ENCODE assay signal across 7 worm cellular contexts in genomic region chrIV:11854777-11855176, ce11.
TF ChIP-seq lines count a peak whose summit lies in the region.

Gene tag-30, minus strand, starts transcription at chrIV:11855159.

TF ChIP-seq in whole organism, L1 larva, 84 proteins besides CTCF, POLR2A, EP300 and RAD21 (continues in another document):
- TF ChIP-seq mdl-1 (tag; optimal IDR thresholded peaks at IDR 0.05; lab: Kevin White, UChicago), result no peak
- no peak for TF ChIP-seq elt-2 (tag; optimal IDR thresholded peaks at IDR 0.05; lab: Kevin White, UChicago)
- no peak for TF ChIP-seq C04F5.9 (tag; optimal IDR thresholded peaks at IDR 0.05; lab: Kevin White, UChicago)
- TF ChIP-seq skn-1 (tag; optimal IDR thresholded peaks at IDR 0.05; lab: Kevin White, UChicago), result no peak
- peak; percentile 53 to 77 for TF ChIP-seq lin-35 (GFP tag; optimal IDR thresholded peaks at IDR 0.05; lab: Kevin White, UChicago)
- no peak for TF ChIP-seq ceh-88 (GFP tag; IDR thresholded peaks at IDR 0.05; lab: Robert Waterston, UW)
- TF ChIP-seq ceh-82 (tag; optimal IDR thresholded peaks at IDR 0.05; lab: Kevin White, UChicago), result peak in 1 of 3 experiments; percentile 26
- no peak for TF ChIP-seq C34B4.2 (tag; optimal IDR thresholded peaks at IDR 0.05; lab: Kevin White, UChicago)
- peak; percentile 54 to 61 for TF ChIP-seq efl-1 (optimal IDR thresholded peaks at IDR 0.05; lab: Kevin White, UChicago)
- TF ChIP-seq efl-1 (GFP tag; optimal IDR thresholded peaks at IDR 0.05 in 1 of 2; lab: Kevin White, UChicago), result peak; percentile 57 to 87
- peak; percentile 19 for TF ChIP-seq irx-1 (tag; optimal IDR thresholded peaks at IDR 0.05; lab: Kevin White, UChicago)
- no peak for TF ChIP-seq fkh-10 (GFP tag; optimal IDR thresholded peaks at IDR 0.05; lab: Kevin White, UChicago)
- TF ChIP-seq lir-3 (tag; optimal IDR thresholded peaks at IDR 0.05; lab: Kevin White, UChicago; ENCODE audit: poor library complexity), result no peak

TF ChIP-seq in whole organism, L2 larva, 48 proteins besides CTCF, POLR2A, EP300 and RAD21:
- TF ChIP-seq egl-27 (tag; optimal IDR thresholded peaks at IDR 0.05; lab: Kevin White, UChicago), result no peak
- TF ChIP-seq sma-3 (GFP tag; optimal IDR thresholded peaks at IDR 0.05; lab: Kevin White, UChicago), result peak; percentile 41
- peak; percentile 15 for TF ChIP-seq nhr-21 (tag; optimal IDR thresholded peaks at IDR 0.05; lab: Kevin White, UChicago)
- TF ChIP-seq dmd-4 (tag; optimal IDR thresholded peaks at IDR 0.05; lab: Kevin White, UChicago), result no peak
- TF ChIP-seq lin-13 (GFP tag; optimal IDR thresholded peaks at IDR 0.05; lab: Kevin White, UChicago), result peak; percentile 69
- TF ChIP-seq C34F6.9 (tag; optimal IDR thresholded peaks at IDR 0.05; lab: Kevin White, UChicago), result peak; percentile 84
- TF ChIP-seq unc-55 (GFP tag; optimal IDR thresholded peaks at IDR 0.05; lab: Kevin White, UChicago), result peak; percentile 40
- peak in 1 of 2 experiments; percentile 72 for TF ChIP-seq lsy-2 (tag; optimal IDR thresholded peaks at IDR 0.05; lab: Kevin White, UChicago)
- TF ChIP-seq F13H6.1 (tag; optimal IDR thresholded peaks at IDR 0.05; lab: Kevin White, UChicago), result peak; percentile 30
- peak; percentile 75 for TF ChIP-seq nhr-129 (tag; optimal IDR thresholded peaks at IDR 0.05; lab: Kevin White, UChicago)
- TF ChIP-seq blmp-1 (tag; optimal IDR thresholded peaks at IDR 0.05; lab: Kevin White, UChicago; ENCODE audit: insufficient read depth), result no peak
- no peak for TF ChIP-seq nhr-237 (tag; optimal IDR thresholded peaks at IDR 0.05; lab: Kevin White, UChicago)

TF ChIP-seq in whole organism, L3 larva, 47 proteins besides CTCF, POLR2A, EP300 and RAD21 (continues in another document):
- TF ChIP-seq ZK546.5 (tag; optimal IDR thresholded peaks at IDR 0.05; lab: Kevin White, UChicago) (no peak), mdl-1 (tag; optimal IDR thresholded peaks at IDR 0.05; lab: Kevin White, UChicago) (no peak), lin-15B (tag; optimal IDR thresholded peaks at IDR 0.05; lab: Kevin White, UChicago) (peak; percentile 72), nhr-12 (tag; optimal IDR thresholded peaks at IDR 0.05; lab: Kevin White, UChicago) (no peak), egl-27 (tag; optimal IDR thresholded peaks at IDR 0.05; lab: Kevin White, UChicago) (no peak), nhr-67 (tag; optimal IDR thresholded peaks at IDR 0.05; lab: Kevin White, UChicago) (no peak), ceh-28 (tag; optimal IDR thresholded peaks at IDR 0.05; lab: Kevin White, UChicago) (no peak), nhr-23 (tag; optimal IDR thresholded peaks at IDR 0.05; lab: Kevin White, UChicago) (peak; percentile 13), elt-2 (tag; optimal IDR thresholded peaks at IDR 0.05; lab: Kevin White, UChicago) (peak; percentile 43), fkh-10 (GFP tag; optimal IDR thresholded peaks at IDR 0.05; lab: Kevin White, UChicago) (no peak), elt-3 (tag; optimal IDR thresholded peaks at IDR 0.05; lab: Kevin White, UChicago) (no peak), daf-12 (tag; optimal IDR thresholded peaks at IDR 0.05; lab: Kevin White, UChicago) (no peak), egl-5 (tag; optimal IDR thresholded peaks at IDR 0.05; lab: Kevin White, UChicago) (peak; percentile 86), ceh-16 (tag; optimal IDR thresholded peaks at IDR 0.05; lab: Kevin White, UChicago) (no peak), fkh-2 (tag; optimal IDR thresholded peaks at IDR 0.05; lab: Kevin White, UChicago) (no peak)

TF ChIP-seq in whole organism, L4 larva, 104 proteins besides CTCF, POLR2A, EP300 and RAD21 (continues in another document):
- TF ChIP-seq mdt-29 (GFP tag; IDR thresholded peaks at IDR 0.05; lab: Robert Waterston, UW) (no peak), aha-1 (tag; lab: Kevin White, UChicago) (no peak), ZK337.2 (GFP tag; IDR thresholded peaks at IDR 0.05; lab: Robert Waterston, UW) (no peak), lin-13 (GFP tag; optimal IDR thresholded peaks at IDR 0.05; lab: Kevin White, UChicago) (no peak), tra-1 (GFP tag; IDR thresholded peaks at IDR 0.05; lab: Robert Waterston, UW) (no peak), ceh-20 (GFP tag; IDR thresholded peaks at IDR 0.05; lab: Robert Waterston, UW) (no peak), nhr-11 (tag; optimal IDR thresholded peaks at IDR 0.05; lab: Kevin White, UChicago) (peak; percentile 39), dmd-6 (GFP tag; IDR thresholded peaks at IDR 0.05; lab: Robert Waterston, UW) (no peak), zip-11 (GFP tag; IDR thresholded peaks at IDR 0.05; lab: Robert Waterston, UW) (no peak), tag-97 (GFP tag; IDR thresholded peaks at IDR 0.05; lab: Robert Waterston, UW) (no peak), lim-7 (GFP tag; IDR thresholded peaks at IDR 0.05; lab: Robert Waterston, UW) (no peak), lsy-2 (tag; optimal IDR thresholded peaks at IDR 0.05; lab: Kevin White, UChicago) (peak in 1 of 2 experiments; percentile 74), ztf-7 (tag; optimal IDR thresholded peaks at IDR 0.05; lab: Kevin White, UChicago) (no peak), mes-2 (tag; optimal IDR thresholded peaks at IDR 0.05; lab: Kevin White, UChicago; ENCODE audit: poor library complexity, severe bottlenecking) (peak; percentile 60), lin-38 (GFP tag; IDR thresholded peaks at IDR 0.05; lab: Robert Waterston, UW) (peak; percentile 93)

TF ChIP-seq in whole organism, late embryonic, 69 proteins besides CTCF, POLR2A, EP300 and RAD21:
- TF ChIP-seq nhr-11 (tag; optimal IDR thresholded peaks at IDR 0.05; lab: Kevin White, UChicago), result no peak
- peak; percentile 22 for TF ChIP-seq nfya-1 (tag; optimal IDR thresholded peaks at IDR 0.05; lab: Kevin White, UChicago)
- peak; percentile 54 for TF ChIP-seq ceh-34 (tag; optimal IDR thresholded peaks at IDR 0.05; lab: Kevin White, UChicago)
- peak; percentile 41 for TF ChIP-seq tbx-2 (tag; optimal IDR thresholded peaks at IDR 0.05; lab: Kevin White, UChicago)
- peak; percentile 66 for TF ChIP-seq hlh-30 (tag; optimal IDR thresholded peaks at IDR 0.05; lab: Kevin White, UChicago; ENCODE audit: insufficient read depth)
- no peak for TF ChIP-seq eyg-1 (tag; optimal IDR thresholded peaks at IDR 0.05; lab: Kevin White, UChicago)
- TF ChIP-seq unc-42 (tag; optimal IDR thresholded peaks at IDR 0.05; lab: Kevin White, UChicago), result peak; percentile 59
- no peak for TF ChIP-seq ahr-1 (tag; optimal IDR thresholded peaks at IDR 0.05; lab: Kevin White, UChicago)
- peak; percentile 62 for TF ChIP-seq ceh-31 (tag; optimal IDR thresholded peaks at IDR 0.05; lab: Kevin White, UChicago)
- TF ChIP-seq K09A11.1 (tag; optimal IDR thresholded peaks at IDR 0.05; lab: Kevin White, UChicago; ENCODE audit: insufficient read depth), result no peak

TF ChIP-seq in whole organism, mixed stage, embryonic, 35 proteins besides CTCF, POLR2A, EP300 and RAD21:
- TF ChIP-seq sptf-1 (tag; optimal IDR thresholded peaks at IDR 0.05; lab: Kevin White, UChicago), result peak; percentile 24
- TF ChIP-seq flh-1 (GFP tag; optimal IDR thresholded peaks at IDR 0.05; lab: Kevin White, UChicago), result no peak
- peak; percentile 75 for TF ChIP-seq ces-1 (GFP tag; optimal IDR thresholded peaks at IDR 0.05; lab: Kevin White, UChicago)
- no peak for TF ChIP-seq snpc-4 (tag; optimal IDR thresholded peaks at IDR 0.05; lab: Kevin White, UChicago)
- peak; percentile 60 for TF ChIP-seq mep-1 (tag; optimal IDR thresholded peaks at IDR 0.05; lab: Kevin White, UChicago)
- TF ChIP-seq pha-4 (tag; optimal IDR thresholded peaks at IDR 0.05; lab: Kevin White, UChicago), result peak; percentile 81
- TF ChIP-seq hlh-1 (tag; optimal IDR thresholded peaks at IDR 0.05; lab: Kevin White, UChicago), result peak; percentile 29
- peak; percentile 8 for TF ChIP-seq drap-1 (GFP tag; optimal IDR thresholded peaks at IDR 0.05; lab: Kevin White, UChicago)
- TF ChIP-seq lsy-2 (tag; optimal IDR thresholded peaks at IDR 0.05; lab: Kevin White, UChicago), result peak; percentile 2
- peak; percentile 34 for TF ChIP-seq ceh-39 (tag; optimal IDR thresholded peaks at IDR 0.05; lab: Kevin White, UChicago)

TF ChIP-seq in whole organism, young adult, 124 proteins besides CTCF, POLR2A, EP300 and RAD21 (continues in another document):
- TF ChIP-seq cebp-2 (GFP tag; IDR thresholded peaks at IDR 0.05; lab: Robert Waterston, UW) (no peak), F10E7.11 (tag; optimal IDR thresholded peaks at IDR 0.05; lab: Kevin White, UChicago) (no peak), egl-44 (GFP tag; IDR thresholded peaks at IDR 0.05; lab: Robert Waterston, UW) (no peak), Y53F4B.3 (GFP tag; IDR thresholded peaks at IDR 0.05; lab: Robert Waterston, UW) (no peak), snpc-1.1 (tag; optimal IDR thresholded peaks at IDR 0.05; lab: Kevin White, UChicago; ENCODE audit: insufficient read depth) (no peak), nhr-179 (tag; optimal IDR thresholded peaks at IDR 0.05; lab: Kevin White, UChicago) (no peak), Y56A3A.18 (GFP tag; IDR thresholded peaks at IDR 0.05; lab: Robert Waterston, UW) (no peak), Y95B8A.8 (GFP tag; IDR thresholded peaks at IDR 0.05; lab: Robert Waterston, UW) (no peak), cebp-1 (GFP tag; IDR thresholded peaks at IDR 0.05; lab: Robert Waterston, UW) (no peak), cebp-1 (tag; optimal IDR thresholded peaks at IDR 0.05; lab: Kevin White, UChicago) (no peak), unc-130 (GFP tag; optimal IDR thresholded peaks at IDR 0.05; lab: Kevin White, UChicago) (no peak), T26A5.8 (tag; optimal IDR thresholded peaks at IDR 0.05; lab: Kevin White, UChicago) (no peak), mel-28 (tag; optimal IDR thresholded peaks at IDR 0.05; lab: Kevin White, UChicago; ENCODE audit: borderline replicate concordance) (no peak), dpff-1 (tag; optimal IDR thresholded peaks at IDR 0.05; lab: Kevin White, UChicago) (no peak), egrh-3 (GFP tag; IDR thresholded peaks at IDR 0.05; lab: Robert Waterston, UW) (no peak), nfyb-1 (GFP tag; IDR thresholded peaks at IDR 0.05; lab: Robert Waterston, UW) (no peak), F39B2.1 (GFP tag; IDR thresholded peaks at IDR 0.05; lab: Robert Waterston, UW) (no peak), ceh-79 (tag; optimal IDR thresholded peaks at IDR 0.05; lab: Kevin White, UChicago) (no peak), ztf-25 (GFP tag; IDR thresholded peaks at IDR 0.05; lab: Robert Waterston, UW) (no peak), Y67H2A.10 (GFP tag; conservative IDR thresholded peaks at IDR 0.05; lab: Robert Waterston, UW) (no peak), sptf-2 (GFP tag; optimal IDR thresholded peaks at IDR 0.05; lab: Kevin White, UChicago) (no peak), ekl-4 (GFP tag; IDR thresholded peaks at IDR 0.05; lab: Robert Waterston, UW) (no peak), K11D2.4 (GFP tag; IDR thresholded peaks at IDR 0.05; lab: Robert Waterston, UW) (no peak), ceh-27 (GFP tag; optimal IDR thresholded peaks at IDR 0.05; lab: Kevin White, UChicago) (peak; percentile 45), lin-26 (GFP tag; IDR thresholded peaks at IDR 0.05; lab: Robert Waterston, UW) (no peak), athp-1 (tag; optimal IDR thresholded peaks at IDR 0.05; lab: Kevin White, UChicago) (no peak), hmg-20 (GFP tag; IDR thresholded peaks at IDR 0.05; lab: Robert Waterston, UW) (no peak), nhr-120 (GFP tag; IDR thresholded peaks at IDR 0.05; lab: Robert Waterston, UW) (no peak), tbp1 (GFP tag; optimal IDR thresholded peaks at IDR 0.05; lab: Kevin White, UChicago) (peak; percentile 16)
